Worm (Caenorhabditis elegans) whole organism, young adult: ENCODE data around the gene T07A9.12.
A peak's percentile ranks its signal among the peaks of the same experiment; 100 is the strongest.

Experiments used
- B0019.2 ChIP-seq: fragments of 200-800 bp; sonication (Bioruptor generic); conservative IDR thresholded peaks from 2 replicates; pipeline ENCODE4 v1.3.6; 2022; ENCODE audit warnings: missing genetic modification reagents, missing genetic modification characterization, missing compliant biosample characterization
- B0261.1 ChIP-seq: sonication (generic microtip); optimal IDR thresholded peaks from 2 replicates; lab custom pipeline; 2016; ENCODE audit warnings: mild to moderate bottlenecking, missing genetic modification characterization, moderate library complexity, missing compliant biosample characterization
- B0336.3 ChIP-seq: fragments of 200-800 bp; sonication (Bioruptor generic); IDR thresholded peaks from 2 replicates; pipeline ENCODE4 v1.3.6; 2022; ENCODE audit warnings: missing genetic modification characterization, missing compliant biosample characterization
- C06A6.2 ChIP-seq: fragments of 200-800 bp; sonication (Bioruptor generic); conservative IDR thresholded peaks from 2 replicates; pipeline ENCODE4 v1.3.6; 2022; ENCODE audit warnings: missing genetic modification characterization, missing compliant biosample characterization
- D2030.7 ChIP-seq: fragments of 200-800 bp; sonication (Bioruptor generic); IDR thresholded peaks from 2 replicates; pipeline ENCODE4 v1.3.6; 2022; ENCODE audit warnings: missing genetic modification reagents, missing genetic modification characterization, missing compliant biosample characterization
- F22D6.2 ChIP-seq: sonication (generic microtip); optimal IDR thresholded peaks from 2 replicates; lab custom pipeline; 2016; ENCODE audit warnings: mild to moderate bottlenecking, missing genetic modification characterization, missing compliant biosample characterization
- F23B12.7 ChIP-seq: sonication (generic microtip); optimal IDR thresholded peaks from 2 replicates; lab custom pipeline; 2017; ENCODE audit warnings: missing genetic modification characterization, mild to moderate bottlenecking, missing compliant biosample characterization, antibody characterized with exemption, moderate library complexity; ENCODE audit not compliant: insufficient read depth
- F33H1.4 ChIP-seq: fragments of 200-800 bp; sonication (Bioruptor generic); IDR thresholded peaks from 2 replicates; pipeline ENCODE4 v1.3.6; 2022; ENCODE audit warnings: missing genetic modification reagents, missing genetic modification characterization, missing compliant biosample characterization
- F37B4.10 ChIP-seq: fragments of 200-800 bp; sonication (Bioruptor generic); IDR thresholded peaks from 2 replicates; pipeline ENCODE4 v1.3.6; 2022; ENCODE audit warnings: missing genetic modification characterization, missing compliant biosample characterization
- F52B5.7 ChIP-seq: sonication (generic microtip); optimal IDR thresholded peaks from 2 replicates; lab custom pipeline; 2016; ENCODE audit warnings: mild to moderate bottlenecking, missing genetic modification characterization, missing compliant biosample characterization
- K12H6.12 ChIP-seq: fragments of 200-800 bp; sonication (Bioruptor generic); optimal IDR thresholded peaks from 2 replicates; lab custom pipeline; 2018; ENCODE audit warnings: mild to moderate bottlenecking, missing genetic modification characterization, missing compliant biosample characterization
- Y53G8AR.9 ChIP-seq: fragments of 200-800 bp; sonication (Bioruptor generic); conservative IDR thresholded peaks from 2 replicates; pipeline ENCODE4 v1.3.6; 2022; ENCODE audit warnings: missing genetic modification reagents, missing genetic modification characterization, missing compliant biosample characterization
- Y67H2A.10 ChIP-seq: fragments of 200-800 bp; sonication (Bioruptor generic); conservative IDR thresholded peaks from 2 replicates; pipeline ENCODE4 v1.3.6; 2022; ENCODE audit warnings: missing genetic modification reagents, missing genetic modification characterization, missing compliant biosample characterization
- aptf-2 ChIP-seq: fragments of 200-800 bp; sonication (Bioruptor generic); conservative IDR thresholded peaks from 2 replicates; pipeline ENCODE4 v1.3.6; 2022; ENCODE audit warnings: missing genetic modification reagents, missing genetic modification characterization, missing compliant biosample characterization
- atf-7 ChIP-seq: sonication (generic microtip); optimal IDR thresholded peaks from 2 replicates; lab custom pipeline; 2017; ENCODE audit warnings: mild to moderate bottlenecking, missing genetic modification characterization, missing compliant biosample characterization
- attf-5 ChIP-seq: fragments of 200-800 bp; sonication (Bioruptor generic); optimal IDR thresholded peaks from 2 replicates; lab custom pipeline; 2018; ENCODE audit warnings: mild to moderate bottlenecking, missing genetic modification characterization, missing compliant biosample characterization
- bed-1 ChIP-seq: fragments of 200-800 bp; sonication (Bioruptor generic); IDR thresholded peaks from 2 replicates; pipeline ENCODE4 v1.3.6; 2022; ENCODE audit warnings: missing genetic modification reagents, missing genetic modification characterization, missing compliant biosample characterization
- bed-2 ChIP-seq: fragments of 200-800 bp; sonication (Bioruptor generic); IDR thresholded peaks from 2 replicates; pipeline ENCODE4 v1.3.6; 2022; ENCODE audit warnings: missing genetic modification reagents, missing genetic modification characterization, missing compliant biosample characterization
- cebp-1 ChIP-seq, 2 experiments: fragments of 200-800 bp in 1 of 2; sonication (Bioruptor generic) in 1 of 2; sonication (generic microtip) in 1 of 2; IDR thresholded peaks in 1 of 2; optimal IDR thresholded peaks in 1 of 2; 2 replicates each; pipeline versions ENCODE4 v1.3.6 to Lab custom; 2017 to 2022; ENCODE audit warnings: missing compliant biosample characterization in 2 of 2, missing genetic modification characterization in 2 of 2, mild to moderate bottlenecking in 1 of 2, missing genetic modification reagents in 1 of 2, moderate library complexity in 1 of 2
- cebp-2 ChIP-seq: fragments of 200-800 bp; sonication (Bioruptor generic); IDR thresholded peaks from 2 replicates; pipeline ENCODE4 v1.3.6; 2022; ENCODE audit warnings: missing genetic modification characterization, missing compliant biosample characterization
- ceh-100 ChIP-seq: fragments of 200-800 bp; sonication (Bioruptor generic); IDR thresholded peaks from 2 replicates; pipeline ENCODE4 v1.3.6; 2022; ENCODE audit warnings: missing genetic modification reagents, missing genetic modification characterization, missing compliant biosample characterization
- ceh-27 ChIP-seq: fragments of 200-800 bp; sonication (Bioruptor generic); optimal IDR thresholded peaks from 2 replicates; lab custom pipeline; 2018; ENCODE audit warnings: mild to moderate bottlenecking, missing genetic modification characterization, moderate library complexity, missing compliant biosample characterization
- ceh-40 ChIP-seq: fragments of 200-800 bp; sonication (Bioruptor generic); IDR thresholded peaks from 2 replicates; pipeline ENCODE4 v1.3.6; 2022; ENCODE audit warnings: missing genetic modification characterization, missing compliant biosample characterization
- ceh-91 ChIP-seq: fragments of 200-800 bp; sonication (Bioruptor generic); IDR thresholded peaks from 2 replicates; pipeline ENCODE4 v1.3.6; 2022; ENCODE audit warnings: missing genetic modification reagents, missing genetic modification characterization, missing compliant biosample characterization
- chd-7 ChIP-seq: sonication (generic microtip); optimal IDR thresholded peaks from 2 replicates; lab custom pipeline; 2016; ENCODE audit warnings: mild to moderate bottlenecking, missing genetic modification characterization, moderate library complexity, missing compliant biosample characterization
- die-1 ChIP-seq: sonication (generic microtip); optimal IDR thresholded peaks from 2 replicates; lab custom pipeline; 2016; ENCODE audit warnings: missing genotype, mild to moderate bottlenecking, missing genetic modification characterization, missing compliant biosample characterization
- dox-1 ChIP-seq: fragments of 200-800 bp; sonication (Bioruptor generic); IDR thresholded peaks from 2 replicates; pipeline ENCODE4 v1.3.6; 2022; ENCODE audit warnings: missing genetic modification reagents, missing genetic modification characterization, missing compliant biosample characterization
- egl-18 ChIP-seq: fragments of 200-800 bp; sonication (Bioruptor generic); IDR thresholded peaks from 2 replicates; pipeline ENCODE4 v1.3.6; 2022; ENCODE audit warnings: missing genetic modification reagents, missing genetic modification characterization, missing compliant biosample characterization
- hmg-20 ChIP-seq: fragments of 200-800 bp; sonication (Bioruptor generic); IDR thresholded peaks from 2 replicates; pipeline ENCODE4 v1.3.6; 2022; ENCODE audit warnings: missing genetic modification reagents, missing genetic modification characterization, missing compliant biosample characterization
- hrde-1 ChIP-seq: sonication (generic microtip); optimal IDR thresholded peaks from 2 replicates; lab custom pipeline; 2016; ENCODE audit warnings: missing genetic modification characterization, mild to moderate bottlenecking, missing compliant biosample characterization, moderate library complexity, missing genotype, missing genetic modification reagents, borderline replicate concordance
- let-526 ChIP-seq: fragments of 200-800 bp; sonication (Bioruptor generic); IDR thresholded peaks from 2 replicates; pipeline ENCODE4 v1.3.6; 2022; ENCODE audit warnings: missing genetic modification reagents, missing genetic modification characterization, missing compliant biosample characterization
- lin-26 ChIP-seq: fragments of 200-800 bp; sonication (Bioruptor generic); IDR thresholded peaks from 2 replicates; pipeline ENCODE4 v1.3.6; 2022; ENCODE audit warnings: missing genetic modification reagents, missing genetic modification characterization, missing compliant biosample characterization
- lin-35 ChIP-seq, 3 experiments: fragments of 150-350 bp in 2 of 3; sonication (generic microtip) in 1 of 3; optimal IDR thresholded peaks; 2 replicates each; lab custom pipeline; 2014 to 2018; ENCODE audit warnings: missing biosample characterization in 3 of 3, missing genetic modification characterization in 3 of 3, missing genetic modification reagents in 3 of 3
- lin-40 ChIP-seq: sonication (generic microtip); optimal IDR thresholded peaks from 2 replicates; lab custom pipeline; 2016; ENCODE audit warnings: missing genetic modification characterization, mild to moderate bottlenecking, missing compliant biosample characterization, missing genotype, missing genetic modification reagents
- lin-54 ChIP-seq: fragments of 200-800 bp; sonication (Bioruptor generic); optimal IDR thresholded peaks from 2 replicates; lab custom pipeline; 2018; ENCODE audit warnings: mild to moderate bottlenecking, missing genetic modification characterization, missing compliant biosample characterization
- lir-1 ChIP-seq: fragments of 200-800 bp; sonication (Bioruptor generic); conservative IDR thresholded peaks from 2 replicates; pipeline ENCODE4 v1.3.6; 2022; ENCODE audit warnings: missing genetic modification reagents, missing genetic modification characterization, missing compliant biosample characterization
- madf-6 ChIP-seq: fragments of 200-800 bp; sonication (Bioruptor generic); IDR thresholded peaks from 2 replicates; pipeline ENCODE4 v1.3.6; 2022; ENCODE audit warnings: missing genetic modification reagents, missing genetic modification characterization, missing compliant biosample characterization
- nfyb-1 ChIP-seq: fragments of 200-800 bp; sonication (Bioruptor generic); IDR thresholded peaks from 2 replicates; pipeline ENCODE4 v1.3.6; 2022; ENCODE audit warnings: missing genetic modification reagents, missing genetic modification characterization, missing compliant biosample characterization
- nhr-80 ChIP-seq: sonication (generic microtip); optimal IDR thresholded peaks from 2 replicates; lab custom pipeline; 2016; ENCODE audit warnings: missing genetic modification characterization, missing compliant biosample characterization
- pbrm-1 ChIP-seq: fragments of 200-800 bp; sonication (Bioruptor generic); IDR thresholded peaks from 2 replicates; pipeline ENCODE4 v1.3.6; 2022; ENCODE audit warnings: missing genetic modification reagents, missing genetic modification characterization, missing compliant biosample characterization
- rcor-1 ChIP-seq: fragments of 200-800 bp; sonication (Bioruptor generic); IDR thresholded peaks from 2 replicates; pipeline ENCODE4 v1.3.6; 2022; ENCODE audit warnings: missing genetic modification reagents, missing genetic modification characterization, missing compliant biosample characterization
- rec-8 ChIP-seq, 2 experiments: sonication (generic microtip); optimal IDR thresholded peaks; 2 replicates each; lab custom pipeline; 2016; ENCODE audit warnings: mild to moderate bottlenecking in 2 of 2, missing genetic modification characterization in 2 of 2, missing genetic modification reagents in 2 of 2, missing genotype in 2 of 2, missing biosample characterization in 1 of 2, missing compliant biosample characterization in 1 of 2, moderate library complexity in 1 of 2
- somi-1 ChIP-seq: fragments of 200-800 bp; sonication (Bioruptor generic); optimal IDR thresholded peaks from 2 replicates; lab custom pipeline; 2018; ENCODE audit warnings: mild to moderate bottlenecking, missing genetic modification characterization, missing compliant biosample characterization
- ztf-25 ChIP-seq: fragments of 200-800 bp; sonication (Bioruptor generic); IDR thresholded peaks from 2 replicates; pipeline ENCODE4 v1.3.6; 2022; ENCODE audit warnings: missing genetic modification reagents, missing genetic modification characterization, missing compliant biosample characterization
- ztf-26 ChIP-seq: sonication (generic microtip); optimal IDR thresholded peaks from 2 replicates; lab custom pipeline; 2017; ENCODE audit warnings: missing genetic modification characterization, missing compliant biosample characterization
- ztf-28 ChIP-seq: fragments of 200-800 bp; sonication (Bioruptor generic); IDR thresholded peaks from 2 replicates; pipeline ENCODE4 v1.3.6; 2022; ENCODE audit warnings: missing genetic modification reagents, missing genetic modification characterization, missing compliant biosample characterization

T07A9.12 gene

ce11 chrIV:385150-385937 lies 25.3 kb upstream of the T07A9.12 start, which contains the start of gene rps-24:
TSS of gene rps-24 (plus strand) at chrIV:385887.
- TF ChIP-seq K12H6.12 (tag; lab: Kevin White, UChicago) (peak; percentile 83), C06A6.2 (peak; percentile 93), aptf-2 (GFP tag; lab: Robert Waterston, UW) (peak; percentile 95), dox-1 (GFP tag; lab: Robert Waterston, UW) (peak; percentile 99), bed-1 (GFP tag; lab: Robert Waterston, UW) (peak; percentile 89; the same call in 1 of the 2 replicates), B0019.2 (peak; percentile 99), F22D6.2 (tag; lab: Kevin White, UChicago) (peak; percentile 47), ztf-28 (GFP tag; lab: Robert Waterston, UW) (peak; percentile 99), D2030.7 (peak; percentile 100), cebp-2 (peak; percentile 59; the same call in 1 of the 2 replicates), lin-26 (GFP tag; lab: Robert Waterston, UW) (peak; percentile 96), madf-6 (GFP tag; lab: Robert Waterston, UW) (peak; percentile 87), ztf-26 (tag; lab: Kevin White, UChicago) (peak; percentile 90), F52B5.7 (tag; lab: Kevin White, UChicago) (peak; percentile 6), ceh-40 (peak; percentile 53; the same call in 1 of the 2 replicates), lin-40 (tag; lab: Kevin White, UChicago) (peak; percentile 93), pbrm-1 (peak; percentile 97), Y67H2A.10 (peak; percentile 96), rcor-1 (GFP tag; lab: Robert Waterston, UW) (peak; percentile 97), B0261.1 (tag; lab: Kevin White, UChicago) (peak; percentile 27), attf-5 (GFP tag; lab: Kevin White, UChicago) (peak; percentile 96), F37B4.10 (peak; percentile 93; the same call in 1 of the 2 replicates), somi-1 (GFP tag; lab: Kevin White, UChicago) (peak; percentile 34), bed-2 (GFP tag; lab: Robert Waterston, UW) (peak; percentile 97), ceh-100 (GFP tag; lab: Robert Waterston, UW) (peak; percentile 100), B0336.3 (peak; percentile 85), Y53G8AR.9 (GFP tag; lab: Robert Waterston, UW) (peak; percentile 90), ztf-25 (peak; percentile 99), die-1 (tag; lab: Kevin White, UChicago) (peak; percentile 48), ceh-91 (peak; percentile 97), F23B12.7 (tag; lab: Kevin White, UChicago) (peak; percentile 73), let-526 (peak; percentile 97), ceh-27 (GFP tag; lab: Kevin White, UChicago) (peak; percentile 92), cebp-1 (GFP tag; IDR thresholded peaks at IDR 0.05; lab: Robert Waterston, UW) (peak; percentile 87), cebp-1 (tag; optimal IDR thresholded peaks at IDR 0.05; lab: Kevin White, UChicago) (peak; percentile 90), hmg-20 (GFP tag; lab: Robert Waterston, UW) (peak; percentile 71), rec-8 (tag; optimal IDR thresholded peaks at IDR 0.05; lab: Kevin White, UChicago) (peak; percentile 48 to 61), lin-35 (GFP tag; optimal IDR thresholded peaks at IDR 0.05; lab: Kevin White, UChicago) (peak in 1 of 3 experiments; percentile 82), chd-7 (peak; percentile 58), lin-54 (GFP tag; lab: Kevin White, UChicago) (peak; percentile 85), nfyb-1 (GFP tag; lab: Robert Waterston, UW) (peak; percentile 94), nhr-80 (tag; lab: Kevin White, UChicago) (peak; percentile 83), lir-1 (GFP tag; lab: Robert Waterston, UW) (peak; percentile 95), hrde-1 (tag; lab: Kevin White, UChicago) (peak; percentile 42), egl-18 (GFP tag; lab: Robert Waterston, UW) (0 out of 2 replicates have a peak, but pooled peaks have one; percentile 37), F33H1.4 (GFP tag; lab: Robert Waterston, UW) (peak; percentile 99), atf-7 (peak; percentile 27)
